Fruit fly (Drosophila melanogaster): ENCODE results near the gene Kap-alpha3.
A peak's percentile ranks its signal among the peaks of the same experiment; 100 is the strongest.

Kap-alpha3 gene

dm6 chr3R:9593408-9594250 is 16.1 kb upstream of the Kap-alpha3 start (continued):
- TF ChIP-seq Eip74EF (GFP tag; optimal IDR thresholded peaks at IDR 0.05) (no peak), kni (GFP tag; optimal IDR thresholded peaks at IDR 0.05) (peak; percentile 73), CG8089 (GFP tag; optimal IDR thresholded peaks at IDR 0.05) (no peak), Ssrp (tag; optimal IDR thresholded peaks at IDR 0.05) (no peak), inv (GFP tag; IDR thresholded peaks at IDR 0.05; ENCODE audit: partially characterized antibody) (no peak), CG8388 (GFP tag; optimal IDR thresholded peaks at IDR 0.05) (no peak), vfl (GFP tag; optimal IDR thresholded peaks at IDR 0.05) (no peak), CG4360 (GFP tag; IDR thresholded peaks at IDR 0.05) (peak; percentile 65), CG17568 (GFP tag; optimal IDR thresholded peaks at IDR 0.05) (no peak), nau (GFP tag; optimal IDR thresholded peaks at IDR 0.05) (no peak), cad (GFP tag; optimal IDR thresholded peaks at IDR 0.05) (no peak), sens (GFP tag) (no peak), fu2 (GFP tag; optimal IDR thresholded peaks at IDR 0.05) (no peak), vvl (GFP tag; IDR thresholded peaks at IDR 0.05) (peak; percentile 89), CG33213 (GFP tag; optimal IDR thresholded peaks at IDR 0.05) (no peak), Drgx (GFP tag; IDR thresholded peaks at IDR 0.05) (peak; percentile 74), ara (GFP tag; IDR thresholded peaks at IDR 0.05) (no peak), CG9609 (GFP tag; optimal IDR thresholded peaks at IDR 0.05) (no peak), danr (GFP tag; IDR thresholded peaks at IDR 0.05) (no peak), CG10959 (GFP tag; IDR thresholded peaks at IDR 0.05) (no peak), ato (GFP tag; IDR thresholded peaks at IDR 0.05; ENCODE audit: partially characterized antibody) (no peak), CG3163 (GFP tag; optimal IDR thresholded peaks at IDR 0.05) (no peak), fd96Cb (tag; optimal IDR thresholded peaks at IDR 0.05) (no peak), CG30403 (GFP tag; optimal IDR thresholded peaks at IDR 0.05) (no peak), usp (GFP tag; optimal IDR thresholded peaks at IDR 0.05) (no peak), trh (GFP tag; optimal IDR thresholded peaks at IDR 0.05) (no peak), pita (GFP tag; optimal IDR thresholded peaks at IDR 0.05) (no peak), CG2120 (GFP tag; optimal IDR thresholded peaks at IDR 0.05) (no peak), CG4617 (GFP tag; optimal IDR thresholded peaks at IDR 0.05; ENCODE audit: borderline replicate concordance) (no peak), Doc2 (GFP tag; IDR thresholded peaks at IDR 0.05) (no peak), Dfd (GFP tag; optimal IDR thresholded peaks at IDR 0.05) (no peak), CG10147 (GFP tag; optimal IDR thresholded peaks at IDR 0.05) (no peak), Med (GFP tag) (peak; percentile 31), Hey (tag; optimal IDR thresholded peaks at IDR 0.05) (no peak), CG1233 (GFP tag; optimal IDR thresholded peaks at IDR 0.05) (no peak), toy (GFP tag; IDR thresholded peaks at IDR 0.05) (no peak), Atf6 (GFP tag; IDR thresholded peaks at IDR 0.05) (no peak), YL-1 (GFP tag; optimal IDR thresholded peaks at IDR 0.05) (no peak), shn (GFP tag; optimal IDR thresholded peaks at IDR 0.05) (no peak), HmgD (GFP tag; optimal IDR thresholded peaks at IDR 0.05) (no peak), Fer2 (tag; optimal IDR thresholded peaks at IDR 0.05) (no peak), CG2116 (GFP tag; optimal IDR thresholded peaks at IDR 0.05) (no peak), CG8924 (tag; optimal IDR thresholded peaks at IDR 0.05) (no peak), zen (tag; optimal IDR thresholded peaks at IDR 0.05) (no peak), onecut (GFP tag; IDR thresholded peaks at IDR 0.05) (no peak), CG4707 (GFP tag; optimal IDR thresholded peaks at IDR 0.05) (no peak), sna (GFP tag; IDR thresholded peaks at IDR 0.05; ENCODE audit: partially characterized antibody) (no peak), row (GFP tag; IDR thresholded peaks at IDR 0.05) (no peak), abd-A (tag; optimal IDR thresholded peaks at IDR 0.05) (peak; percentile 76), CG17361 (GFP tag; IDR thresholded peaks at IDR 0.05) (no peak)

Data from whole organism, embryonic.